Fruit fly (Drosophila melanogaster) whole organism, pupa: ENCODE measurements around the gene mthl10.
A peak's percentile ranks its signal among the peaks of the same experiment; 100 is the strongest.

Source experiments
- CG10348 ChIP-seq: fragments of 200-800 bp; sonication (Bioruptor generic); IDR thresholded peaks from 2 replicates; pipeline ENCODE4 v1.3.6; 2022; ENCODE audit warnings: missing biosample characterization, missing genetic modification characterization
- CG12605 ChIP-seq: fragments of 200-800 bp; sonication (Bioruptor generic); IDR thresholded peaks from 2 replicates; pipeline ENCODE4 v1.3.6; 2022; ENCODE audit warnings: missing biosample characterization, missing genetic modification characterization
- CG13204 ChIP-seq: fragments of 200-800 bp; sonication (Bioruptor generic); optimal IDR thresholded peaks from 2 replicates; lab custom pipeline; 2018; ENCODE audit warnings: missing biosample characterization, mild to moderate bottlenecking, missing genetic modification characterization, moderate library complexity
- CG14655 ChIP-seq: fragments of 200-800 bp; sonication (Bioruptor generic); optimal IDR thresholded peaks from 3 replicates; lab custom pipeline; 2017; ENCODE audit warnings: mild to moderate bottlenecking, missing biosample characterization, missing genetic modification reagents, missing genetic modification characterization
- CG15710 ChIP-seq: fragments of 200-800 bp; sonication (Bioruptor generic); optimal IDR thresholded peaks from 2 replicates; lab custom pipeline; 2018; ENCODE audit warnings: missing biosample characterization, mild to moderate bottlenecking, missing genetic modification characterization, moderate library complexity
- CG17806 ChIP-seq: fragments of 200-800 bp; sonication (Bioruptor generic); optimal IDR thresholded peaks from 2 replicates; lab custom pipeline; 2018; ENCODE audit warnings: missing biosample characterization, mild to moderate bottlenecking, missing genetic modification characterization, moderate library complexity
- CG32121 ChIP-seq: fragments of 200-800 bp; sonication (Bioruptor generic); IDR thresholded peaks from 2 replicates; pipeline ENCODE4 v1.3.6; 2022; ENCODE audit warnings: missing biosample characterization, missing genetic modification characterization
- CG34367 ChIP-seq: fragments of 200-800 bp; sonication (Bioruptor generic); optimal IDR thresholded peaks from 2 replicates; lab custom pipeline; 2018; ENCODE audit warnings: missing biosample characterization, mild to moderate bottlenecking, missing genetic modification characterization
- CG4496 ChIP-seq: fragments of 200-800 bp; sonication (Bioruptor generic); IDR thresholded peaks from 3 replicates; pipeline ENCODE4 v1.3.6; 2022; ENCODE audit warnings: missing biosample characterization, missing genetic modification characterization
- CG8159 ChIP-seq: fragments of 200-800 bp; sonication (Bioruptor generic); optimal IDR thresholded peaks from 3 replicates; lab custom pipeline; 2018; ENCODE audit warnings: missing biosample characterization, mild to moderate bottlenecking, missing genetic modification characterization, moderate library complexity
- CG8301 ChIP-seq: fragments of 200-800 bp; sonication (Bioruptor generic); optimal IDR thresholded peaks from 2 replicates; lab custom pipeline; 2018; ENCODE audit warnings: missing biosample characterization, mild to moderate bottlenecking, missing genetic modification characterization
- CG9948 ChIP-seq: fragments of 200-800 bp; sonication (Bioruptor generic); optimal IDR thresholded peaks from 2 replicates; lab custom pipeline; 2018; ENCODE audit warnings: missing biosample characterization, mild to moderate bottlenecking, missing genetic modification characterization, moderate library complexity
- D1 ChIP-seq: fragments of 200-800 bp; sonication (Bioruptor generic); optimal IDR thresholded peaks from 2 replicates; lab custom pipeline; 2018; ENCODE audit warnings: missing biosample characterization, mild to moderate bottlenecking, missing genetic modification characterization, moderate library complexity
- EcR ChIP-seq: fragments of 200-800 bp; sonication (Bioruptor generic); optimal IDR thresholded peaks from 3 replicates; lab custom pipeline; 2019; ENCODE audit warnings: missing biosample characterization, missing genetic modification characterization, mild to moderate bottlenecking, moderate library complexity, missing genetic modification reagents
- Ets98B ChIP-seq: fragments of 200-800 bp; sonication (Bioruptor generic); IDR thresholded peaks from 2 replicates; pipeline ENCODE4 v1.3.6; 2022; ENCODE audit warnings: missing biosample characterization, missing genetic modification characterization
- Pif1A ChIP-seq: fragments of 200-800 bp; sonication (Bioruptor generic); optimal IDR thresholded peaks from 3 replicates; lab custom pipeline; 2016; ENCODE audit warnings: missing biosample characterization, missing genetic modification characterization
- Pif1B ChIP-seq: fragments of 200-800 bp; sonication (Bioruptor generic); optimal IDR thresholded peaks from 3 replicates; lab custom pipeline; 2016; ENCODE audit warnings: missing biosample characterization, missing genetic modification characterization
- Snoo ChIP-seq: fragments of 200-800 bp; sonication (Bioruptor generic); optimal IDR thresholded peaks from 3 replicates; lab custom pipeline; 2017; ENCODE audit warnings: missing biosample characterization, mild to moderate bottlenecking, missing genetic modification characterization, inconsistent platforms
- fd96Ca ChIP-seq: fragments of 200-800 bp; sonication (Bioruptor generic); IDR thresholded peaks from 3 replicates; pipeline ENCODE4 v1.3.6; 2022; ENCODE audit warnings: missing biosample characterization, missing genetic modification characterization
- gl ChIP-seq: fragments of 200-800 bp; sonication (Bioruptor generic); optimal IDR thresholded peaks from 2 replicates; lab custom pipeline; 2018; ENCODE audit warnings: missing biosample characterization, mild to moderate bottlenecking, missing genetic modification characterization
- rn ChIP-seq: fragments of 200-800 bp; sonication (Bioruptor generic); IDR thresholded peaks from 2 replicates; pipeline ENCODE4 v1.3.6; 2022; ENCODE audit warnings: missing biosample characterization, missing genetic modification characterization

mthl10 gene

dm6 chr3L:361201-361600 lies 18.5 kb upstream of the mthl10 start, which contains the start of the genes Cdc5 and CG1233:
Gene Cdc5, minus strand, starts transcription at chr3L:361383.
Gene CG1233, plus strand, starts transcription at chr3L:361472.
- no peak for TF ChIP-seq CG10348
- peak; percentile 27; the same call in 1 of the 2 replicates for TF ChIP-seq CG32121 (GFP tag; lab: Robert Waterston, UW)
- no peak for TF ChIP-seq EcR (GFP tag; lab: Kevin White, UChicago)
- TF ChIP-seq Snoo (tag; lab: Kevin White, UChicago) = no peak
- TF ChIP-seq, all 21 proteins: peak for 1

dm6 chr3L:357681-358080 lies 15.0 kb upstream of the mthl10 start, which contains the start of gene Roc1b:
Gene Roc1b, plus strand, starts transcription at chr3L:357981.
- no peak for TF ChIP-seq CG17806 (tag; lab: Kevin White, UChicago)
- no peak for TF ChIP-seq CG14655 (GFP tag; lab: Kevin White, UChicago)
- no peak for TF ChIP-seq rn (GFP tag; lab: Robert Waterston, UW)
- no peak for TF ChIP-seq Pif1A (GFP tag; lab: Kevin White, UChicago)
- no peak for TF ChIP-seq CG8301
- TF ChIP-seq CG12605 (GFP tag; lab: Robert Waterston, UW) = no peak
- TF ChIP-seq CG15710 = no peak
- no peak for TF ChIP-seq Pif1B
- TF ChIP-seq fd96Ca = no peak
- no peak for TF ChIP-seq Ets98B (GFP tag; lab: Robert Waterston, UW)
- no peak for TF ChIP-seq CG32121 (GFP tag; lab: Robert Waterston, UW)

- no peak for TF ChIP-seq CG8159 (tag; lab: Kevin White, UChicago)
- TF ChIP-seq, all 21 proteins: peak for 0
These were observed 13.3 kb upstream of the mthl10 start, which contains the start of gene CG1231 for dm6 chr3L:356016-356472. Gene CG1231, plus strand, starts transcription at chr3L:356422.

dm6 chr3L:350651-351228 lies 8.0 kb upstream of the mthl10 start:
- peak; percentile 8 for TF ChIP-seq CG15710
- no peak for TF ChIP-seq CG34367
- no peak for TF ChIP-seq CG10348
- peak; percentile 71 for TF ChIP-seq CG9948
- no peak for TF ChIP-seq Pif1A (GFP tag; lab: Kevin White, UChicago)
- TF ChIP-seq Pif1B = no peak
- TF ChIP-seq CG8159 (tag; lab: Kevin White, UChicago) = no peak
- TF ChIP-seq CG32121 (GFP tag; lab: Robert Waterston, UW) = peak; percentile 82
- TF ChIP-seq rn (GFP tag; lab: Robert Waterston, UW) = peak; percentile 39; the same call in 1 of the 2 replicates
- no peak for TF ChIP-seq D1 (tag; lab: Kevin White, UChicago)
- TF ChIP-seq CG8301 = no peak
- TF ChIP-seq CG17806 (tag; lab: Kevin White, UChicago) = peak; percentile 50
- no peak for TF ChIP-seq EcR (GFP tag; lab: Kevin White, UChicago)
- TF ChIP-seq CG12605 (GFP tag; lab: Robert Waterston, UW) = peak; percentile 72
- TF ChIP-seq Ets98B (GFP tag; lab: Robert Waterston, UW) = peak; percentile 63
- peak; percentile 82 for TF ChIP-seq CG4496
- TF ChIP-seq gl (tag; lab: Kevin White, UChicago) = no peak
- no peak for TF ChIP-seq fd96Ca
- TF ChIP-seq Snoo (tag; lab: Kevin White, UChicago) = no peak
- TF ChIP-seq CG13204 (GFP tag; lab: Kevin White, UChicago) = no peak
- TF ChIP-seq CG14655 (GFP tag; lab: Kevin White, UChicago) = no peak

dm6 chr3L:349751-350150 lies 7.0 kb upstream of the mthl10 start:
- TF ChIP-seq CG9948 (no peak), CG32121 (GFP tag; lab: Robert Waterston, UW) (no peak), CG15710 (no peak), CG14655 (GFP tag; lab: Kevin White, UChicago) (no peak), CG4496 (no peak), D1 (tag; lab: Kevin White, UChicago) (no peak), gl (tag; lab: Kevin White, UChicago) (no peak), Snoo (tag; lab: Kevin White, UChicago) (no peak), EcR (GFP tag; lab: Kevin White, UChicago) (no peak)

- TF ChIP-seq CG12605 (GFP tag; lab: Robert Waterston, UW) = no peak
- no peak for TF ChIP-seq Ets98B (GFP tag; lab: Robert Waterston, UW)
- TF ChIP-seq CG8301 = no peak
These were observed 5.7 kb upstream of the mthl10 start for dm6 chr3L:348406-348743.

dm6 chr3L:347641-348405 lies 5.1 kb upstream of the mthl10 start:
- TF ChIP-seq fd96Ca (peak; percentile 91), Pif1B (peak; percentile 86), CG8301 (peak; percentile 92), CG17806 (tag; lab: Kevin White, UChicago) (peak; percentile 84), CG34367 (peak; percentile 81), CG8159 (tag; lab: Kevin White, UChicago) (peak; percentile 83), rn (GFP tag; lab: Robert Waterston, UW) (peak; percentile 87), CG15710 (peak; percentile 82), CG4496 (peak; percentile 92), CG13204 (GFP tag; lab: Kevin White, UChicago) (peak; percentile 53), CG32121 (GFP tag; lab: Robert Waterston, UW) (peak; percentile 90), Snoo (tag; lab: Kevin White, UChicago) (peak; percentile 76), CG14655 (GFP tag; lab: Kevin White, UChicago) (peak; percentile 95), Ets98B (GFP tag; lab: Robert Waterston, UW) (peak; percentile 93), D1 (tag; lab: Kevin White, UChicago) (peak; percentile 36), EcR (GFP tag; lab: Kevin White, UChicago) (peak; percentile 55), Pif1A (GFP tag; lab: Kevin White, UChicago) (peak; percentile 90), CG9948 (peak; percentile 82), CG10348 (0 out of 2 replicates have a peak, but pooled peaks have one; percentile 39), CG12605 (GFP tag; lab: Robert Waterston, UW) (peak; percentile 83), gl (tag; lab: Kevin White, UChicago) (peak; percentile 72)
